Worm (Caenorhabditis elegans): Measurements from ENCODE around the gene srlf-21.

srlf-21 gene

DNA sequence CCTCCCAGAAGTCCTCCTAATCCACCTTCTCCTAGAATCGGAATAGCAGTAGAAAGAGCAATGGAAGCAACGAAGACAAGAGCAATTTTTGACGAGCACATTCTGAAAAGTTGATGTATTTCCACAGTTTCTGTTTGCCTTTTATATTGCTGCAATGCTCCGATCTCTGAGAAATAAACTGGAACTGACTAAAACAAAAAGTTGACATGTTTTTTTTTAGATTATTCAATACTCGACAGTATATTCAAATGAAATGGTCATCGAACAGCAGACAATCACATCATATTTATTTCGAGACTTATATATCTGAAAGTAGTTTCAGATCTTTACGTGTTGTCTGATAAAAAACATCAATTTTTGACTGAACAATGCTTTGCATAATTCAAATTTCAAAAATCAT is at the start of gene srlf-21:
Gene srlf-21, minus strand, starts transcription at position 101 of the 400 bp plus-strand sequence.
- TF ChIP-seq ets-4 (tag; optimal IDR thresholded peaks at IDR 0.05) (no peak), Y22D7AL.16 (tag; optimal IDR thresholded peaks at IDR 0.05) (no peak), gmeb-2 (tag; optimal IDR thresholded peaks at IDR 0.05) (no peak), sdc-2 (tag; optimal IDR thresholded peaks at IDR 0.05) (no peak), madf-2 (tag; optimal IDR thresholded peaks at IDR 0.05) (no peak)

DNA sequence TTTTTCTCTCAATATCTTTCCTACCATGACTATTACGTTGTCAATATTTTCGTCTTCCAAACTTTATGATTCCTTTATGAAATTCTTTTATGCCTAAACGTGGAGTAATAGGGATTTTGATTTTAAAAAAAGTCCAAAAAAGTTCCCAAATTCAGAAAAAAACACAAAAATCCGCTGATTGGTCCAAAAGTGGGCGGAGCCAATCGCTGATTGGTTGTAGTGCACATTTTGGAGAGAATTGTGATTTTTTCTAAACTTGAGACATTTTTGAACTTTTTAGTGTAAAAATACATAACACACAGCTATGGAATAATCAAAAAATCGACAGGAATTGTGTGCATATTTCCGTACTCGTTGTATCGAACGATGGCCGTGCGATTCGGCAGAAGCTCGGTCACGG is 49.0 kb upstream of the srlf-21 start:
- TF ChIP-seq pat-9 (tag; optimal IDR thresholded peaks at IDR 0.05) (no peak), nfya-1 (tag; optimal IDR thresholded peaks at IDR 0.05) (peak; percentile 66)

DNA sequence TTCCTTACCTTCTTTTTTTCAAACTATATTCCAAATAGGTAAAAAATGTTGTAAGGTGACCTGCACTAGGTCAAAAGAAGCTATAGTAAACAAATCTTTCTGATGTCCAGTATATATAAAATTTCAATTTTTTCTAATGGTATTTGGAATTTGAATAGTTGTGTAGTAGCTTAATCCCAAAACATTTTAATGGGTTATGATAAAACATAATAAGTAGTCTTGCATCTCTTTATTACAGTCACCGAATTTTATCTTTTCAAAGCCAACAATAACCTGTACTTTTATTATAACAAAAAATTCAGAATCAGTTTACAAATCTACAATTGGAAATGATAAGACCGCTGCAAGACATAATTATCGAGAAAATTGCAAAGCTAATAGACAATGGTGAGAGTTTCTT is 27.2 kb upstream of the srlf-21 start, which contains the start of gene H24K24.2:
Gene H24K24.2, plus strand, starts transcription at position 301 of the 400 bp plus-strand sequence.
- no peak for TF ChIP-seq lim-6 (tag; optimal IDR thresholded peaks at IDR 0.05)
- no peak for TF ChIP-seq tbx-2 (tag; optimal IDR thresholded peaks at IDR 0.05)
- no peak for TF ChIP-seq zip-5 (tag; optimal IDR thresholded peaks at IDR 0.05)
- no peak for TF ChIP-seq sox-4 (tag; optimal IDR thresholded peaks at IDR 0.05)
- no peak for TF ChIP-seq ceh-24 (tag; optimal IDR thresholded peaks at IDR 0.05)
- TF ChIP-seq pax-1 (tag; optimal IDR thresholded peaks at IDR 0.05): no peak
- no peak for TF ChIP-seq hlh-13 (GFP tag; optimal IDR thresholded peaks at IDR 0.05)
- TF ChIP-seq ahr-1 (tag; optimal IDR thresholded peaks at IDR 0.05): no peak
- TF ChIP-seq ttx-3 (tag; optimal IDR thresholded peaks at IDR 0.05): no peak
- no peak for TF ChIP-seq hlh-6 (tag; optimal IDR thresholded peaks at IDR 0.05)
- TF ChIP-seq unc-86 (tag; optimal IDR thresholded peaks at IDR 0.05): no peak

DNA sequence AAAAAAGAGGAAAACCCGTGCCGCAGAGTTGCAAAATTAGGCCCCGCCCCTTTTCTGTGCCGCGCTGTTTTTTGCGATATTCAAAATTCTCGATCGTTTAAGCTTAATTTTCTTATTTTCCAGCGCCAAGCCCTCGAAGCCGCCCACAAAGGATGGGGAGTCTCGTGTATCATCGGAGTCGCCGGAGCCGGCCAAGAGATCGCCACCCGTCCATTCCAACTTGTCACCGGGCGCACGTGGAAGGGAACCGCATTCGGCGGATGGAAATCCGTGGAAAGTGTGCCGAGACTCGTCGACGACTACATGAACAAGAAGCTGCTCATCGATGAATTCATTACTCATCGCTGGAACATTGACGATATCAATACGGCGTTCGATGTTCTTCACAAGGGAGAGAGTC is 25.4 kb upstream of the srlf-21 start:
- no peak for TF ChIP-seq hlh-6 (tag; optimal IDR thresholded peaks at IDR 0.05)
- no peak for TF ChIP-seq hlh-15 (tag; optimal IDR thresholded peaks at IDR 0.05)
- no peak for TF ChIP-seq pat-9 (tag; optimal IDR thresholded peaks at IDR 0.05)
- TF ChIP-seq ceh-18 (tag; optimal IDR thresholded peaks at IDR 0.05): no peak
- no peak for TF ChIP-seq syd-9 (tag; optimal IDR thresholded peaks at IDR 0.05)
- TF ChIP-seq dve-1 (tag; optimal IDR thresholded peaks at IDR 0.05): no peak
- TF ChIP-seq ceh-24 (tag; optimal IDR thresholded peaks at IDR 0.05): no peak
- TF ChIP-seq fax-1 (tag; optimal IDR thresholded peaks at IDR 0.05): no peak
- TF ChIP-seq ama-1 (optimal IDR thresholded peaks at IDR 0.05): no peak
- no peak for TF ChIP-seq lim-6 (tag; optimal IDR thresholded peaks at IDR 0.05)
- no peak for TF ChIP-seq mec-3 (tag; optimal IDR thresholded peaks at IDR 0.05; ENCODE audit: borderline replicate concordance)
- TF ChIP-seq ceh-14 (tag; optimal IDR thresholded peaks at IDR 0.05): no peak
- TF ChIP-seq che-1 (tag; optimal IDR thresholded peaks at IDR 0.05): no peak
- no peak for TF ChIP-seq hlh-8 (tag; optimal IDR thresholded peaks at IDR 0.05)
- no peak for TF ChIP-seq ztf-16 (tag; optimal IDR thresholded peaks at IDR 0.05)
- no peak for TF ChIP-seq sox-4 (tag; optimal IDR thresholded peaks at IDR 0.05)
- no peak for TF ChIP-seq K02D7.2 (tag; optimal IDR thresholded peaks at IDR 0.05)
- no peak for TF ChIP-seq odd-2 (tag; optimal IDR thresholded peaks at IDR 0.05)
- TF ChIP-seq elt-4 (tag; optimal IDR thresholded peaks at IDR 0.05): no peak

DNA sequence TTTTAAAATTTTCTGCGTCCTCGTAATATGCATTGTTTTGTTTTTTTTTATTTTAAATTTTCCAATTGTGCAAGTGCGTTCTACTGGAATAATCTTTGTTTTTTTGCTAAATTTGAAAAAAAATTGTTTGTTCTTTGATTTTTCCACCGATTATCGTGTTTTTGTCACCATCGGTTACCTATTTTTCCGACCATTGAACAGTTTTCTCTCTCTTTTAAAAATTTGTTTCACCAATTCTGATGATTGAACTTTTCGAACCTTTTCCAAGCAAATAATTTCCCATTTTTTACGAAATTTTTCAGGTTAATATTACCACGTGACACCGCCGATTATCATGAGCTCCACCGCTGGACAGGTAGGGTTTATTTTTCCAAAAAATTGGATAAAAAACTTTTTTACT is 21.2 kb upstream of the srlf-21 start, which contains the start of gene adh-5:
Gene adh-5, plus strand, starts transcription at position 301 of the 400 bp plus-strand sequence.
- TF ChIP-seq ztf-16 (tag; optimal IDR thresholded peaks at IDR 0.05) (no peak), unc-3 (GFP tag; conservative IDR thresholded peaks at IDR 0.05) (no peak), unc-3 (tag; optimal IDR thresholded peaks at IDR 0.05) (no peak), elt-2 (tag; optimal IDR thresholded peaks at IDR 0.05) (no peak), ceh-2 (tag; optimal IDR thresholded peaks at IDR 0.05) (no peak), hlh-15 (tag; optimal IDR thresholded peaks at IDR 0.05) (no peak), ceh-31 (tag; optimal IDR thresholded peaks at IDR 0.05) (no peak), rnt-1 (tag; optimal IDR thresholded peaks at IDR 0.05) (no peak), hlh-6 (tag; optimal IDR thresholded peaks at IDR 0.05) (no peak), ceh-30 (tag; optimal IDR thresholded peaks at IDR 0.05) (no peak), tbx-7 (tag; optimal IDR thresholded peaks at IDR 0.05) (no peak), eyg-1 (tag; optimal IDR thresholded peaks at IDR 0.05) (no peak), che-1 (tag; optimal IDR thresholded peaks at IDR 0.05) (no peak), C08G9.2 (tag; optimal IDR thresholded peaks at IDR 0.05) (no peak), fkh-10 (GFP tag; optimal IDR thresholded peaks at IDR 0.05) (no peak)

Measured in whole organism, late embryonic.